Worm (Caenorhabditis elegans) whole organism, L1 larva: Measurements from ENCODE around the gene T16G1.3.

Experiments used
- dpl-1 ChIP-seq, 3 experiments: fragments of 150-350 bp in 2 of 3; sonication (generic microtip) in 1 of 3; optimal IDR thresholded peaks; 2 replicates each; lab custom pipeline; 2014 to 2017; ENCODE audit warnings: missing biosample characterization in 3 of 3, missing genetic modification characterization in 3 of 3, missing genetic modification reagents in 3 of 3
- ets-5 ChIP-seq: fragments of 200-800 bp; sonication (Bioruptor generic); IDR thresholded peaks from 2 replicates; pipeline ENCODE4 v1.3.6; 2022; ENCODE audit warnings: missing genetic modification characterization, missing compliant biosample characterization
- nhr-11 ChIP-seq: fragments of 150-350 bp; optimal IDR thresholded peaks from 2 replicates; lab custom pipeline; 2014; ENCODE audit warnings: missing biosample characterization, missing genetic modification characterization
- nhr-28 ChIP-seq: fragments of 150-350 bp; optimal IDR thresholded peaks from 2 replicates; lab custom pipeline; 2014; ENCODE audit warnings: missing biosample characterization, missing genetic modification characterization
- nhr-71 ChIP-seq: sonication (generic microtip); optimal IDR thresholded peaks from 2 replicates; lab custom pipeline; 2016; ENCODE audit warnings: mild to moderate bottlenecking, missing genetic modification characterization, moderate library complexity, missing compliant biosample characterization
- nhr-76 ChIP-seq: sonication (generic microtip); optimal IDR thresholded peaks from 2 replicates; lab custom pipeline; 2017; ENCODE audit warnings: missing biosample characterization, missing genetic modification characterization
- rnt-1 ChIP-seq: sonication (generic microtip); optimal IDR thresholded peaks from 2 replicates; lab custom pipeline; 2016; ENCODE audit warnings: mild to moderate bottlenecking, missing genetic modification characterization, moderate library complexity, missing compliant biosample characterization
- skn-1 ChIP-seq: fragments of 150-350 bp; optimal IDR thresholded peaks from 2 replicates; lab custom pipeline; 2014; ENCODE audit warnings: missing biosample characterization, missing genetic modification characterization

DNA sequence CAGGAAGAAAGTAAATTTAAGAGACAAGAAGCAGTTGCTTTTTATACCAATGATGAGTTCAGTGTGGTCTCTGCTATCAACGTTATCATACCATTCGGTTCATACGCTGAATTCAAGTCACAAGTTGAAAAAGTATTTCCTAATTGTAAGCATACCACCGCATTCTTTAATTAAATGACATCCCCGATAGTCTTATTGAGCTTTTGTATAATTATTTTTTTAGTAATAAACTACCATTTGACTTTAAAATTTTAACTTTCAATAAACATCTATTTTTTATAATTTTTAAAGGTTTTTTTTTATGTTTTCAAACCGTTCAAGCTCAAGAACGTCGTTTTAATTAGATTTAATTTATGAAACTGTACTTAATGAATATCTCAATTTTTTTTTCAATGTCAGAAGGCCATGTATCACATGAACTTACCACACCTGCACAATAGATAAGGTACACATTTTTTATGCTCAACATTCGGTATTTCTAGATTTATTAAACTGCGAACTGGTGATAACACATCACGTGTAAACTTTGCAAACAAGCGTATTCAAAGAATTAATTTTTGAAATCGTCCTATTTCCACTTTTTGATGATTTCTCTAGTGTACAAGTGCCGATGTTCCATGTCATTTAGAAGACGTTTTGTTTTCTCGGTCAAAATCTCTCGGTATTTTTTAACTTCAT lies 2.2 kb downstream of the T16G1.3 start, which contains the start of gene T16G1.4:
- no peak for TF ChIP-seq nhr-71
- TF ChIP-seq nhr-76 (tag; lab: Kevin White, UChicago) = no peak
- no peak for TF ChIP-seq nhr-11 (tag; lab: Kevin White, UChicago)
- no peak for TF ChIP-seq nhr-28 (tag; lab: Kevin White, UChicago)
- no peak for TF ChIP-seq dpl-1 (GFP tag; optimal IDR thresholded peaks at IDR 0.05; lab: Kevin White, UChicago)
- no peak for TF ChIP-seq ets-5 (GFP tag; lab: Robert Waterston, UW)
- no peak for TF ChIP-seq rnt-1 (tag; lab: Kevin White, UChicago)
- TF ChIP-seq skn-1 (tag; lab: Kevin White, UChicago) = no peak
